Fruit fly (Drosophila melanogaster) whole organism, embryonic: ENCODE results near the gene Creld.

ENCODE experiments used
- Atf-2 ChIP-seq: fragments of 200-800 bp; sonication (Bioruptor generic); optimal IDR thresholded peaks from 2 replicates; lab custom pipeline; 2016; ENCODE audit warnings: missing biosample characterization, missing genetic modification characterization
- Awh ChIP-seq: fragments of 200-800 bp; sonication (Bioruptor generic); IDR thresholded peaks from 2 replicates; pipeline ENCODE4, ENCODE4 v1.3.6; 2022; ENCODE audit warnings: missing biosample characterization, missing genetic modification characterization
- CG12769 ChIP-seq: fragments of 200-800 bp; sonication (Bioruptor generic); optimal IDR thresholded peaks from 2 replicates; lab custom pipeline; 2019; ENCODE audit warnings: missing biosample characterization, mild to moderate bottlenecking, missing genetic modification characterization, moderate library complexity
- CG13894 ChIP-seq: fragments of 200-800 bp; sonication (Bioruptor generic); optimal IDR thresholded peaks from 3 replicates; lab custom pipeline; 2018; ENCODE audit warnings: missing biosample characterization, mild to moderate bottlenecking, missing genetic modification characterization, moderate library complexity
- CG1529 ChIP-seq: fragments of 200-800 bp; sonication (Bioruptor generic); optimal IDR thresholded peaks from 3 replicates; lab custom pipeline; 2018; ENCODE audit warnings: missing biosample characterization, missing genetic modification characterization
- CG15479 ChIP-seq: fragments of 200-800 bp; sonication (Bioruptor generic); optimal IDR thresholded peaks from 3 replicates; lab custom pipeline; 2019; ENCODE audit warnings: missing biosample characterization, mild to moderate bottlenecking, missing genetic modification characterization, moderate library complexity
- CG3163 ChIP-seq: fragments of 200-800 bp; sonication (Bioruptor generic); optimal IDR thresholded peaks from 3 replicates; lab custom pipeline; 2016; ENCODE audit warnings: missing biosample characterization, missing genetic modification characterization
- CG4328 ChIP-seq: fragments of 200-800 bp; sonication (Bioruptor generic); optimal IDR thresholded peaks from 3 replicates; lab custom pipeline; 2017; ENCODE audit warnings: missing biosample characterization, missing genetic modification reagents, missing genetic modification characterization
- CG5245 ChIP-seq: fragments of 200-800 bp; sonication (Bioruptor generic); optimal IDR thresholded peaks from 3 replicates; lab custom pipeline; 2016; ENCODE audit warnings: missing biosample characterization, missing genetic modification characterization
- CG6813 ChIP-seq: fragments of 200-800 bp; sonication (Bioruptor generic); optimal IDR thresholded peaks from 2 replicates; lab custom pipeline; 2017; ENCODE audit warnings: missing biosample characterization, missing genetic modification characterization, mild to moderate bottlenecking, moderate library complexity, missing genetic modification reagents
- Dbx ChIP-seq: fragments of 200-800 bp; sonication (Bioruptor generic); IDR thresholded peaks from 3 replicates; pipeline ENCODE4 v1.3.6; 2022; ENCODE audit warnings: missing biosample characterization, missing genetic modification characterization
- Dfd ChIP-seq, 2 experiments: fragments of >200 bp; optimal IDR thresholded peaks; 2 replicates each; lab custom pipeline; 2017; ENCODE audit warnings: missing biosample characterization in 2 of 2, missing genetic modification characterization in 2 of 2
- Dp ChIP-seq: fragments of 200-800 bp; sonication (Bioruptor generic); optimal IDR thresholded peaks from 2 replicates; lab custom pipeline; 2018; ENCODE audit warnings: missing biosample characterization, mild to moderate bottlenecking, missing genetic modification characterization, moderate library complexity
- E2f2 ChIP-seq: fragments of 200-800 bp; sonication (Bioruptor generic); IDR thresholded peaks from 2 replicates; pipeline ENCODE4 v1.3.6; 2022; ENCODE audit warnings: missing biosample characterization, missing genetic modification characterization
- ERR ChIP-seq: fragments of 200-800 bp; sonication (Bioruptor generic); optimal IDR thresholded peaks from 2 replicates; lab custom pipeline; 2016; ENCODE audit warnings: missing biosample characterization, missing genetic modification characterization
- Eip74EF ChIP-seq, 2 experiments: fragments of 200-800 bp in 1 of 2; fragments of >200 bp in 1 of 2; sonication (Bioruptor generic) in 1 of 2; optimal IDR thresholded peaks; 2 replicates each; lab custom pipeline; 2017 to 2019; ENCODE audit warnings: missing biosample characterization in 2 of 2, missing genetic modification characterization in 2 of 2, mild to moderate bottlenecking in 1 of 2, moderate library complexity in 1 of 2
- Hr78 ChIP-seq, 2 experiments: fragments of 200-800 bp in 1 of 2; fragments of >200 bp in 1 of 2; sonication (Bioruptor generic) in 1 of 2; optimal IDR thresholded peaks; 2 replicates each; lab custom pipeline; 2017 to 2019; ENCODE audit warnings: missing biosample characterization in 2 of 2, missing genetic modification characterization in 2 of 2, mild to moderate bottlenecking in 1 of 2, moderate library complexity in 1 of 2
- Kr ChIP-seq: fragments of 200-800 bp; sonication (Bioruptor generic); optimal IDR thresholded peaks from 2 replicates; lab custom pipeline; 2017; ENCODE audit warnings: missing biosample characterization, mild to moderate bottlenecking, missing genetic modification characterization
- Lim3 ChIP-seq: fragments of 200-800 bp; sonication (Bioruptor generic); IDR thresholded peaks from 2 replicates; pipeline ENCODE4 v1.3.6; 2022; ENCODE audit warnings: missing biosample characterization, missing genetic modification characterization
- Med ChIP-seq: fragments of 200-800 bp; sonication (Bioruptor generic); peaks from one replicate; lab custom pipeline; 2016; ENCODE audit warnings: missing biosample characterization, missing genetic modification characterization, mild to moderate bottlenecking, inconsistent platforms, moderate library complexity
- Neu2 ChIP-seq: fragments of 200-800 bp; sonication (Bioruptor generic); optimal IDR thresholded peaks from 3 replicates; lab custom pipeline; 2016; ENCODE audit warnings: missing biosample characterization, missing genetic modification characterization, borderline replicate concordance
- Nf-YA ChIP-seq: fragments of 200-800 bp; sonication (Bioruptor generic); IDR thresholded peaks from 2 replicates; pipeline ENCODE4 v1.3.6; 2022; ENCODE audit warnings: missing biosample characterization, missing genetic modification characterization
- Nf-YB ChIP-seq: fragments of 200-800 bp; sonication (Bioruptor generic); optimal IDR thresholded peaks from 3 replicates; lab custom pipeline; 2019; ENCODE audit warnings: missing biosample characterization, mild to moderate bottlenecking, missing genetic modification characterization, moderate library complexity
- abd-A ChIP-seq: fragments of 200-800 bp; sonication (Bioruptor generic); optimal IDR thresholded peaks from 3 replicates; lab custom pipeline; 2019; ENCODE audit warnings: missing biosample characterization, mild to moderate bottlenecking, missing genetic modification characterization, moderate library complexity
- bab2 ChIP-seq: fragments of 200-800 bp; sonication (Bioruptor generic); optimal IDR thresholded peaks from 2 replicates; lab custom pipeline; 2016; ENCODE audit warnings: missing biosample characterization, missing genetic modification characterization
- bowl ChIP-seq: fragments of 200-800 bp; sonication (Bioruptor generic); IDR thresholded peaks from 2 replicates; pipeline ENCODE4 v1.3.6; 2022; ENCODE audit warnings: missing biosample characterization, missing genetic modification characterization
- chinmo ChIP-seq: fragments of 200-800 bp; sonication (Bioruptor generic); IDR thresholded peaks from 4 replicates; pipeline ENCODE4 v1.3.6; 2022; ENCODE audit warnings: missing biosample characterization, missing genetic modification characterization; ENCODE audit not compliant: partially characterized antibody
- dan ChIP-seq: fragments of 200-800 bp; sonication (Bioruptor generic); IDR thresholded peaks from 2 replicates; pipeline ENCODE4 v1.3.6; 2022; ENCODE audit warnings: missing biosample characterization, missing genetic modification characterization
- fu2 ChIP-seq: fragments of 200-800 bp; sonication (Bioruptor generic); optimal IDR thresholded peaks from 2 replicates; lab custom pipeline; 2016; ENCODE audit warnings: missing biosample characterization, missing genetic modification characterization
- grn ChIP-seq: fragments of 200-800 bp; sonication (Bioruptor generic); optimal IDR thresholded peaks from 3 replicates; lab custom pipeline; 2017; ENCODE audit warnings: missing biosample characterization, missing genetic modification characterization
- nau ChIP-seq: fragments of 200-800 bp; sonication (Bioruptor generic); optimal IDR thresholded peaks from 3 replicates; lab custom pipeline; 2017; ENCODE audit warnings: missing biosample characterization, mild to moderate bottlenecking, missing genetic modification characterization, missing genetic modification reagents
- nom ChIP-seq: fragments of 200-800 bp; sonication (Bioruptor generic); optimal IDR thresholded peaks from 2 replicates; lab custom pipeline; 2017; ENCODE audit warnings: missing biosample characterization, missing genetic modification characterization, mild to moderate bottlenecking, moderate library complexity, missing genetic modification reagents
- org-1 ChIP-seq: fragments of 200-800 bp; sonication (Bioruptor generic); optimal IDR thresholded peaks from 2 replicates; lab custom pipeline; 2017; ENCODE audit warnings: missing biosample characterization, missing genetic modification characterization
- sd ChIP-seq: fragments of 200-800 bp; sonication (Bioruptor generic); optimal IDR thresholded peaks from 3 replicates; lab custom pipeline; 2018; ENCODE audit warnings: missing biosample characterization, mild to moderate bottlenecking, missing genetic modification characterization, moderate library complexity
- sens ChIP-seq: fragments of 200-800 bp; sonication (Bioruptor generic); peaks from one replicate; lab custom pipeline; 2016; ENCODE audit warnings: missing biosample characterization, missing genetic modification characterization
- sob ChIP-seq: fragments of 200-800 bp; sonication (Bioruptor generic); IDR thresholded peaks from 2 replicates; pipeline ENCODE4 v1.3.6; 2022; ENCODE audit warnings: missing biosample characterization, missing genetic modification characterization
- tgo ChIP-seq: fragments of 200-800 bp; sonication (Bioruptor generic); IDR thresholded peaks from 3 replicates; pipeline ENCODE4 v1.3.6; 2022; ENCODE audit warnings: missing biosample characterization, missing genetic modification characterization
- vvl ChIP-seq: fragments of 200-800 bp; sonication (Bioruptor generic); IDR thresholded peaks from 2 replicates; pipeline ENCODE4 v1.3.6; 2022; ENCODE audit warnings: missing biosample characterization, missing genetic modification characterization

Gene Creld

dm6 chr2L:134563-135382 lies 32.6 kb downstream of the Creld start (continued):
- TF ChIP-seq Dbx: 0 out of 3 replicates have a peak, but pooled peaks have one; percentile 10
- TF ChIP-seq nau (GFP tag; lab: Kevin White, UChicago): peak; percentile 5
- no peak for TF ChIP-seq CG1529 (GFP tag; lab: Kevin White, UChicago)
- TF ChIP-seq bowl (GFP tag; lab: Robert Waterston, UW): no peak
- TF ChIP-seq CG15479 (GFP tag; lab: Kevin White, UChicago): peak; percentile 26

dm6 chr2L:135383-136130 lies 33.4 kb downstream of the Creld start:
- TF ChIP-seq Nf-YA (GFP tag; lab: Robert Waterston, UW) (no peak), CG4328 (no peak), nom (GFP tag; lab: Kevin White, UChicago) (peak; percentile 71), dan (GFP tag; lab: Robert Waterston, UW) (no peak), org-1 (GFP tag; lab: Kevin White, UChicago) (no peak), sens (GFP tag; lab: Kevin White, UChicago) (peak; percentile 76), Atf-2 (no peak), vvl (GFP tag; lab: Robert Waterston, UW) (peak; percentile 81), bab2 (GFP tag; lab: Kevin White, UChicago) (no peak), Eip74EF (GFP tag; optimal IDR thresholded peaks at IDR 0.05; lab: Kevin White, UChicago) (peak in 1 of 2 experiments; percentile 55), fu2 (GFP tag; lab: Kevin White, UChicago) (no peak), Lim3 (GFP tag; lab: Robert Waterston, UW) (no peak), Med (GFP tag; lab: Kevin White, UChicago) (peak; percentile 38), CG3163 (GFP tag; lab: Kevin White, UChicago) (no peak), CG13894 (tag; lab: Kevin White, UChicago) (peak; percentile 26), sd (peak; percentile 47), ERR (GFP tag; lab: Kevin White, UChicago) (no peak), Awh (peak; percentile 42; the same call in 1 of the 2 replicates), CG5245 (GFP tag; lab: Kevin White, UChicago) (no peak), CG12769 (peak; percentile 55), Nf-YB (GFP tag; lab: Kevin White, UChicago) (no peak), abd-A (peak; percentile 76), sob (GFP tag; lab: Robert Waterston, UW) (no peak), grn (GFP tag; lab: Kevin White, UChicago) (peak; percentile 45), Dfd (GFP tag; optimal IDR thresholded peaks at IDR 0.05; lab: Kevin White, UChicago) (no peak), E2f2 (GFP tag; lab: Robert Waterston, UW) (no peak), tgo (no peak), Hr78 (GFP tag; optimal IDR thresholded peaks at IDR 0.05; lab: Kevin White, UChicago) (peak in 1 of 2 experiments; percentile 17), Dp (GFP tag; lab: Kevin White, UChicago) (no peak), Kr (GFP tag; lab: Kevin White, UChicago) (no peak), Neu2 (GFP tag; lab: Kevin White, UChicago) (no peak), CG6813 (GFP tag; lab: Kevin White, UChicago) (no peak), chinmo (peak; percentile 95; the same call in 3 of the 4 replicates)
